Worm (Caenorhabditis elegans): Measurements from ENCODE around the gene C02F4.4.

C02F4.4 gene

DNA sequence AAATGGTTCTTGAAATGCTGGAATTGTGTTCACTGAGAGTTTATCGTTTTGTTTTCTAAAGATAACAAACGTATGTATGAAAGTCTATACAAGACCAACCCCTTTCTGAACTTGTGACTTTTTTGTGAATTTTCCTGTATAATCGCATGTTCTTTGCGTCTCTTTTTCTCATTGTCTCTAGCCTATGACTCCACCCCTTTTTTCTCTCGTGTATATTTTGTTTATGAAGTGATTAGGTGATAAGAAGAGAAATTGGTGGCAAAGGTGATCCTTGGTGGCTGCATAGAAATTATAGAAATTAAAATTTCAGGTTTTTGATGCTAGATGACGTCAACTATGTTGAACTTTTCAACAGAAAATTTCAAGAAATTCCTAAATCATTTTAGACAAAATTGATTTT is 30.0 kb upstream of the C02F4.4 start, which contains the start of gene T07G12.5:
Gene T07G12.5, minus strand, starts transcription at position 101 of the 400 bp plus-strand sequence.
- TF ChIP-seq blmp-1 (tag; optimal IDR thresholded peaks at IDR 0.05) (no peak), snpc-4 (tag; optimal IDR thresholded peaks at IDR 0.05) (no peak), nhr-2 (tag; optimal IDR thresholded peaks at IDR 0.05) (no peak), pha-4 (tag; optimal IDR thresholded peaks at IDR 0.05) (no peak), nhr-12 (tag; optimal IDR thresholded peaks at IDR 0.05) (no peak), lin-32 (GFP tag; optimal IDR thresholded peaks at IDR 0.05) (no peak), ztf-11 (tag; optimal IDR thresholded peaks at IDR 0.05) (no peak)

DNA sequence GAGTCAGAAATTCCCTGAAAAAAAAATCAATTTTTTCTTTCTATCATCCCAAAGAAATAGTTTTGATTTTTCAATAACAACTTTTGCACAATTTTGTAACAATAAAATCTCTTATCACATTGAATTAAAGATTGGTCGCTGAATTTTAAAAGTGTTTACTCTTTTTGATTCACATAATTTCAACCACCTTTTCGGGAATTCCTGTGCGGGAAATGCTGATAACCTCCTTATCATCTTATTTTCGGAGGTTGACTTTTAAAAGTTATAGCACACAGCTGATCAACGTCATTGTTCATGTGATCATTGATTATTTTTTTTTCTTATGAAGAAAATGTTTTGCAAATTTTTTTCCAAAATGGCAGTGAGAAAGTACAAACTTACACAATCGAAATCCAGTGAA is 28.3 kb upstream of the C02F4.4 start:
- no peak for TF ChIP-seq drap-1 (GFP tag; optimal IDR thresholded peaks at IDR 0.05)
- no peak for TF ChIP-seq mab-5 (tag; optimal IDR thresholded peaks at IDR 0.05)
- no peak for TF ChIP-seq elt-3 (tag; optimal IDR thresholded peaks at IDR 0.05)
- TF ChIP-seq unc-39 (tag; optimal IDR thresholded peaks at IDR 0.05) = no peak
- no peak for TF ChIP-seq elt-1 (tag; optimal IDR thresholded peaks at IDR 0.05; ENCODE audit: borderline replicate concordance, insufficient read depth)
- no peak for TF ChIP-seq mep-1 (tag; optimal IDR thresholded peaks at IDR 0.05)
- TF ChIP-seq ceh-39 (tag; optimal IDR thresholded peaks at IDR 0.05) = no peak
- no peak for TF ChIP-seq ham-2 (GFP tag; optimal IDR thresholded peaks at IDR 0.05)
- TF ChIP-seq nhr-12 (tag; optimal IDR thresholded peaks at IDR 0.05) = no peak
- TF ChIP-seq M03D4.4 (tag; optimal IDR thresholded peaks at IDR 0.05) = no peak
- TF ChIP-seq ztf-11 (tag; optimal IDR thresholded peaks at IDR 0.05) = no peak

DNA sequence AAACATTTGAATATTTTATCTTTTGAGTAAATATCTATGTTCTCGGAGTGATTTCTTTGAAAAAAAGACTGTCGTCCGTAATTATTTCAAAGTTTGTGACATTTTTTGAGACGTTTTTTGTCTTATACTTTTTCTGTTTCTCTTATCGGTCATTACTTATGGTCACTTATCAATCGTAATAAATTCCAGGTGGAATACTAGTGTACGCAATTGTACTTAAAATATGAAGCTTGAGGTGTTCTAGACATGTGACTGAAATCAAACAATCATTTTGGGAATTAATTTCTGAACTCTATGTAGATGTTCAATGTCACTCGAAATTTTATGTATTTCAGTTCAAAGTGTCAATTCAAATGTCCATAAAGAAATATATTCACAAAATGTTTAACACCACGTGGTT is 27.3 kb upstream of the C02F4.4 start:
- no peak for TF ChIP-seq ces-1 (GFP tag; optimal IDR thresholded peaks at IDR 0.05)
- no peak for TF ChIP-seq sem-2 (GFP tag; optimal IDR thresholded peaks at IDR 0.05)
- TF ChIP-seq lin-13 (tag; optimal IDR thresholded peaks at IDR 0.05) = no peak
- TF ChIP-seq elt-1 (tag; optimal IDR thresholded peaks at IDR 0.05; ENCODE audit: borderline replicate concordance, insufficient read depth) = no peak
- no peak for TF ChIP-seq unc-62 (GFP tag; optimal IDR thresholded peaks at IDR 0.05)

DNA sequence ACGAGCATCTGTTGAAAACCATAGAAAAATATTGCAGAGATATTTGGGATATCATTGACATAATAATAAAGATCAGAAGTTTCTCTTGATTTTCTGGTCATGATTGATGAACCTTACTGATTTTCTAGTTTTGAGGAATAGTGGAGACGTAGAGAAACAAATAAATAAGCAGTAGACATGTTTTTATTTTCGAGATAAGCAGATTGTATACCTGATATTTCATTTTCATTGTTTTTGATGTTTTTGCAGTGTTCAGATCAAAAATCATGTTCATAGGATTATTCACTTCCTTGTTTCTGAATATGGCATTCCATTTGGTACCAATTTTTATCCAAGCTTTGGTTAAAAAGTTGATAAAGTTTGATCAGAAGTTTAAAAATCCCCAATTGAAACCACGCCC is 23.6 kb upstream of the C02F4.4 start, which contains the start of gene T07G12.4:
Gene T07G12.4, minus strand, starts transcription at position 101 of the 400 bp plus-strand sequence.
- TF ChIP-seq lin-32 (GFP tag; optimal IDR thresholded peaks at IDR 0.05) (no peak), ceh-83 (GFP tag; optimal IDR thresholded peaks at IDR 0.05) (no peak)

DNA sequence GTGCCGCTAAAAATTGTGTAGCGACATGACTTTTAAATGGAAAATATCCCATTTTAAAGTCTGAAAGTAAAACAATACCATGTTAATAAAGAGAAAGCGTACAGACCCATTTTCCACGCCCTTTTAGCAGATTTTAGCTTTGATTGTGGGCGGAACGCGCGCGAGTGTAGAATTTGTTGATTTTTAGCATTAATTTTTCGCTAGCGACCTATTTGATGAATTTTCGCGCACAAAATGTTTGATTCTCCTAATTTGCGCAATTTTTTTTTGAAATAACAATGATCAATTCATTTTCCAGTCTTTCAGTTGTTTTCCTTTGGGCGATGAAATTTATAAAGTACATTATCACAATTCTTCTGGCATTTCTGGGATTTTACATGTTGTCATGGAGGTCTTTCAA is 18.6 kb upstream of the C02F4.4 start, which contains the start of gene T07G12.3:
Gene T07G12.3, plus strand, starts transcription at position 301 of the 400 bp plus-strand sequence.
- no peak for TF ChIP-seq elt-3 (tag; optimal IDR thresholded peaks at IDR 0.05)
- no peak for TF ChIP-seq unc-120 (tag; optimal IDR thresholded peaks at IDR 0.05; ENCODE audit: poor library complexity, severe bottlenecking)
- TF ChIP-seq blmp-1 (tag; optimal IDR thresholded peaks at IDR 0.05) = no peak
- no peak for TF ChIP-seq ces-1 (GFP tag; optimal IDR thresholded peaks at IDR 0.05)
- no peak for TF ChIP-seq unc-39 (tag; optimal IDR thresholded peaks at IDR 0.05)
- TF ChIP-seq mep-1 (tag; optimal IDR thresholded peaks at IDR 0.05) = no peak
- TF ChIP-seq sptf-1 (tag; optimal IDR thresholded peaks at IDR 0.05) = no peak
- TF ChIP-seq cnd-1 (tag; optimal IDR thresholded peaks at IDR 0.05) = no peak
- no peak for TF ChIP-seq pha-4 (tag; optimal IDR thresholded peaks at IDR 0.05)
- TF ChIP-seq zip-8 (tag; optimal IDR thresholded peaks at IDR 0.05) = no peak
- TF ChIP-seq lin-13 (tag; optimal IDR thresholded peaks at IDR 0.05) = no peak
- TF ChIP-seq bed-3 (GFP tag; optimal IDR thresholded peaks at IDR 0.05) = no peak

DNA sequence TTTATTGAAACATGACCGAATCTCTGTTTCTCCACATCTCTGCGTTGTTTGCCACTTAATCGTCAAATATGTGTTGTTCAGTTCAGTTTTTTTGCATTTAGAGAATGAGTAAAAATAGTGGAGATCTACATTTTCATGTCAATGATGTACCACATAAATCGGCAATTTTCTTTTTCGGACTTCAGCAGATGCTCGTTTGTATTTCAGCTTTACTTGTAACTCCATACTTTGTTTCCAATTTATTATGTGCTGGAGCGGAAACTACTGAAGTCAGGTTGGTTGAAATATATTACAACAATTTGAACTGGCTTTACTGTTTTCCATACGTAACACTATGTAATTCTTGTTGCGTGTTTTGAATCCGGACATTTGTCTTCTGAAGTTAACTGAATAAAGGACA is 15.6 kb upstream of the C02F4.4 start, which contains the start of gene T07G12.2:
Gene T07G12.2, plus strand, starts transcription at position 62 of the 400 bp plus-strand sequence.
- TF ChIP-seq nhr-76 (tag; optimal IDR thresholded peaks at IDR 0.05) (no peak), nhr-12 (tag; optimal IDR thresholded peaks at IDR 0.05) (no peak), ceh-39 (tag; optimal IDR thresholded peaks at IDR 0.05) (no peak), unc-39 (tag; optimal IDR thresholded peaks at IDR 0.05) (no peak), unc-62 (GFP tag; optimal IDR thresholded peaks at IDR 0.05) (no peak), sptf-1 (tag; optimal IDR thresholded peaks at IDR 0.05) (no peak), nhr-2 (tag; optimal IDR thresholded peaks at IDR 0.05) (no peak), mep-1 (tag; optimal IDR thresholded peaks at IDR 0.05) (no peak)

Measured in whole organism, mixed stage, embryonic.